Fruit fly (Drosophila melanogaster) whole organism, embryonic: ENCODE measurements around the gene CG3097.
A peak's percentile ranks its signal among the peaks of the same experiment; 100 is the strongest.

Source experiments
- Ada2b ChIP-seq: fragments of 200-800 bp; sonication (Bioruptor generic); IDR thresholded peaks from 2 replicates; pipeline ENCODE4 v1.3.6; 2022; ENCODE audit warnings: missing biosample characterization, missing genetic modification characterization
- Antp ChIP-seq: fragments of 200-800 bp; sonication (Bioruptor generic); optimal IDR thresholded peaks from 3 replicates; lab custom pipeline; 2016; ENCODE audit warnings: missing biosample characterization, missing genetic modification characterization
- CG10543 ChIP-seq: fragments of 200-800 bp; sonication (Bioruptor generic); optimal IDR thresholded peaks from 3 replicates; lab custom pipeline; 2017; ENCODE audit warnings: missing biosample characterization, mild to moderate bottlenecking, missing genetic modification characterization, moderate library complexity
- CG11504 ChIP-seq: fragments of 200-800 bp; sonication (Bioruptor generic); optimal IDR thresholded peaks from 3 replicates; lab custom pipeline; 2019; ENCODE audit warnings: missing biosample characterization, mild to moderate bottlenecking, missing genetic modification characterization, moderate library complexity
- CG11560 ChIP-seq: fragments of 200-800 bp; sonication (Bioruptor generic); IDR thresholded peaks from 3 replicates; pipeline ENCODE4 v1.3.6; 2022; ENCODE audit warnings: missing biosample characterization, missing genetic modification characterization
- CG11695 ChIP-seq: fragments of 200-800 bp; sonication (Bioruptor generic); IDR thresholded peaks from 3 replicates; pipeline ENCODE4 v1.3.6; 2022; ENCODE audit warnings: missing biosample characterization, missing genetic modification characterization
- CG12071 ChIP-seq: fragments of 200-800 bp; sonication (Bioruptor generic); optimal IDR thresholded peaks from 3 replicates; lab custom pipeline; 2018; ENCODE audit warnings: missing biosample characterization, mild to moderate bottlenecking, missing genetic modification characterization
- CG12769 ChIP-seq: fragments of 200-800 bp; sonication (Bioruptor generic); optimal IDR thresholded peaks from 2 replicates; lab custom pipeline; 2019; ENCODE audit warnings: missing biosample characterization, mild to moderate bottlenecking, missing genetic modification characterization, moderate library complexity
- CG12942 ChIP-seq: fragments of 200-800 bp; sonication (Bioruptor generic); optimal IDR thresholded peaks from 3 replicates; lab custom pipeline; 2016; ENCODE audit warnings: missing biosample characterization, missing genetic modification characterization
- CG15514 ChIP-seq: fragments of 200-800 bp; sonication (Bioruptor generic); optimal IDR thresholded peaks from 3 replicates; lab custom pipeline; 2017; ENCODE audit warnings: missing biosample characterization, missing genetic modification characterization, mild to moderate bottlenecking, moderate library complexity, missing genetic modification reagents
- CG15601 ChIP-seq: fragments of 200-800 bp; sonication (Bioruptor generic); optimal IDR thresholded peaks from 3 replicates; lab custom pipeline; 2019; ENCODE audit warnings: missing biosample characterization, mild to moderate bottlenecking, missing genetic modification characterization, moderate library complexity
- CG1603 ChIP-seq: fragments of 200-800 bp; sonication (Bioruptor generic); optimal IDR thresholded peaks from 2 replicates; lab custom pipeline; 2019; ENCODE audit warnings: missing biosample characterization, mild to moderate bottlenecking, missing genetic modification characterization, moderate library complexity
- CG2120 ChIP-seq: fragments of 200-800 bp; sonication (Bioruptor generic); optimal IDR thresholded peaks from 3 replicates; lab custom pipeline; 2016; ENCODE audit warnings: missing biosample characterization, missing genetic modification characterization
- CG32532 ChIP-seq: fragments of 200-800 bp; sonication (Bioruptor generic); IDR thresholded peaks from 2 replicates; pipeline ENCODE4 v1.3.6; 2022; ENCODE audit warnings: missing biosample characterization, missing genetic modification characterization
- CG6272 ChIP-seq: fragments of 200-800 bp; sonication (Bioruptor generic); IDR thresholded peaks from 2 replicates; pipeline ENCODE4 v1.3.6; 2022; ENCODE audit warnings: missing biosample characterization, missing genetic modification characterization
- CG7786 ChIP-seq: fragments of 200-800 bp; sonication (Bioruptor generic); optimal IDR thresholded peaks from 2 replicates; lab custom pipeline; 2016; ENCODE audit warnings: missing biosample characterization, missing genetic modification characterization
- CG8290 ChIP-seq, 3 experiments: fragments of 200-800 bp; sonication (Bioruptor generic); optimal IDR thresholded peaks; 2 replicates each; lab custom pipeline; 2016 to 2019; ENCODE audit warnings: missing biosample characterization in 3 of 3, missing genetic modification characterization in 3 of 3, mild to moderate bottlenecking in 2 of 3, moderate library complexity in 1 of 3
- CG9215 ChIP-seq: fragments of 200-800 bp; sonication (Bioruptor generic); IDR thresholded peaks from 2 replicates; pipeline ENCODE4 v1.3.6; 2022; ENCODE audit warnings: missing biosample characterization, missing genetic modification characterization
- D19A ChIP-seq: fragments of 200-800 bp; optimal IDR thresholded peaks from 3 replicates; lab custom pipeline; 2019; ENCODE audit warnings: missing biosample characterization, mild to moderate bottlenecking, missing genetic modification characterization, moderate library complexity
- Deaf1 ChIP-seq: fragments of 200-800 bp; optimal IDR thresholded peaks from 3 replicates; lab custom pipeline; 2019; ENCODE audit warnings: missing biosample characterization, mild to moderate bottlenecking, missing genetic modification characterization, moderate library complexity
- Drgx ChIP-seq: fragments of 200-800 bp; sonication (Bioruptor generic); IDR thresholded peaks from 2 replicates; pipeline ENCODE4 v1.3.6; 2022; ENCODE audit warnings: missing biosample characterization, missing genetic modification characterization
- E2f1 ChIP-seq: fragments of 200-800 bp; sonication (Bioruptor generic); IDR thresholded peaks from 2 replicates; pipeline ENCODE4 v1.3.6; 2022; ENCODE audit warnings: missing biosample characterization, missing genetic modification characterization
- Hr3 ChIP-seq: fragments of 200-800 bp; sonication (Bioruptor generic); optimal IDR thresholded peaks from 3 replicates; lab custom pipeline; 2016; ENCODE audit warnings: missing biosample characterization, missing genetic modification characterization
- Hsf ChIP-seq: fragments of 200-800 bp; sonication (Bioruptor generic); optimal IDR thresholded peaks from 3 replicates; lab custom pipeline; 2016; ENCODE audit warnings: missing biosample characterization, missing genetic modification characterization
- Max ChIP-seq: fragments of 200-800 bp; sonication (Bioruptor generic); optimal IDR thresholded peaks from 2 replicates; lab custom pipeline; 2016; ENCODE audit warnings: missing biosample characterization, mild to moderate bottlenecking, missing genetic modification characterization
- Meics ChIP-seq: fragments of 200-800 bp; sonication (Bioruptor generic); optimal IDR thresholded peaks from 2 replicates; lab custom pipeline; 2017; ENCODE audit warnings: missing biosample characterization, mild to moderate bottlenecking, missing genetic modification characterization
- NC2α ChIP-seq: fragments of 200-800 bp; sonication (Bioruptor generic); optimal IDR thresholded peaks from 2 replicates; lab custom pipeline; 2016; ENCODE audit warnings: missing biosample characterization, missing genetic modification characterization
- Oli ChIP-seq: fragments of 200-800 bp; sonication (Bioruptor generic); optimal IDR thresholded peaks from 2 replicates; lab custom pipeline; 2018; ENCODE audit warnings: missing biosample characterization, mild to moderate bottlenecking, missing genetic modification characterization, moderate library complexity
- Ptx1 ChIP-seq: fragments of 200-800 bp; sonication (Bioruptor generic); IDR thresholded peaks from 2 replicates; pipeline ENCODE4 v1.3.6; 2022; ENCODE audit warnings: missing biosample characterization, missing genetic modification characterization
- caup ChIP-seq: fragments of 200-800 bp; sonication (Bioruptor generic); optimal IDR thresholded peaks from 3 replicates; lab custom pipeline; 2017; ENCODE audit warnings: missing biosample characterization, mild to moderate bottlenecking, missing genetic modification characterization, moderate library complexity; ENCODE audit not compliant: severe bottlenecking
- ci ChIP-seq: fragments of 200-800 bp; sonication (Bioruptor generic); IDR thresholded peaks from 3 replicates; pipeline ENCODE4 v1.3.6; 2022; ENCODE audit warnings: missing biosample characterization, missing genetic modification characterization
- cwo ChIP-seq: fragments of 200-800 bp; sonication (Bioruptor generic); optimal IDR thresholded peaks from 3 replicates; lab custom pipeline; 2017; ENCODE audit warnings: missing biosample characterization, missing genetic modification characterization, mild to moderate bottlenecking, moderate library complexity, missing genetic modification reagents
- dpn ChIP-seq, 2 experiments: fragments of 200-800 bp; sonication (Bioruptor generic); optimal IDR thresholded peaks; 3 replicates each; lab custom pipeline; 2016; ENCODE audit warnings: missing biosample characterization in 2 of 2, missing genetic modification characterization in 2 of 2
- dysf ChIP-seq: fragments of 200-800 bp; sonication (Bioruptor generic); IDR thresholded peaks from 3 replicates; pipeline ENCODE4 v1.3.6; 2022; ENCODE audit warnings: missing biosample characterization, missing genetic modification characterization
- grau ChIP-seq: fragments of 200-800 bp; optimal IDR thresholded peaks from 3 replicates; lab custom pipeline; 2019; ENCODE audit warnings: missing biosample characterization, mild to moderate bottlenecking, missing genetic modification characterization, moderate library complexity
- hkb ChIP-seq, 2 experiments: fragments of 200-800 bp in 1 of 2; fragments of >200 bp in 1 of 2; sonication (Bioruptor generic) in 1 of 2; IDR thresholded peaks in 1 of 2; optimal IDR thresholded peaks in 1 of 2; 2 replicates each; pipeline versions ENCODE4 v1.3.6 to Lab custom; 2017 to 2022; ENCODE audit warnings: missing biosample characterization in 1 of 2, missing genetic modification characterization in 1 of 2
- ind ChIP-seq: fragments of 200-800 bp; sonication (Bioruptor generic); optimal IDR thresholded peaks from 3 replicates; lab custom pipeline; 2016; ENCODE audit warnings: missing biosample characterization, missing genetic modification characterization
- kah ChIP-seq: fragments of 200-800 bp; sonication (Bioruptor generic); optimal IDR thresholded peaks from 2 replicates; lab custom pipeline; 2018; ENCODE audit warnings: missing biosample characterization, mild to moderate bottlenecking, missing genetic modification characterization
- lab ChIP-seq: fragments of 200-800 bp; sonication (Bioruptor generic); optimal IDR thresholded peaks from 3 replicates; lab custom pipeline; 2017; ENCODE audit warnings: missing biosample characterization, missing genetic modification characterization, mild to moderate bottlenecking, moderate library complexity, missing genetic modification reagents
- mam ChIP-seq: fragments of 200-800 bp; sonication (Bioruptor generic); optimal IDR thresholded peaks from 3 replicates; lab custom pipeline; 2016; ENCODE audit warnings: missing biosample characterization, missing genetic modification characterization
- otp ChIP-seq: fragments of 200-800 bp; sonication (Bioruptor generic); IDR thresholded peaks from 3 replicates; pipeline ENCODE4, ENCODE4 v1.3.6; 2022; ENCODE audit warnings: missing biosample characterization, missing genetic modification characterization
- pan ChIP-seq, 4 experiments: fragments of >200 bp in 3 of 4; fragments of 200-800 bp in 1 of 4; sonication (Bioruptor generic) in 1 of 4; optimal IDR thresholded peaks in 3 of 4; IDR thresholded peaks in 1 of 4; 2 replicates each; pipeline versions ENCODE4 v1.3.6 to Lab custom; 2017 to 2022; ENCODE audit warnings: missing biosample characterization in 2 of 4, missing genetic modification characterization in 2 of 4, mixed read lengths in 1 of 4
- pfk ChIP-seq: fragments of 200-800 bp; sonication (Bioruptor generic); optimal IDR thresholded peaks from 2 replicates; lab custom pipeline; 2018; ENCODE audit warnings: missing biosample characterization, mild to moderate bottlenecking, missing genetic modification characterization, moderate library complexity
- seq ChIP-seq: fragments of 200-800 bp; sonication (Bioruptor generic); IDR thresholded peaks from 2 replicates; pipeline ENCODE4 v1.3.6; 2022; ENCODE audit warnings: missing biosample characterization, missing genetic modification characterization
- sisA ChIP-seq: fragments of 200-800 bp; sonication (Bioruptor generic); IDR thresholded peaks from 2 replicates; pipeline ENCODE4 v1.3.6; 2022; ENCODE audit warnings: missing biosample characterization, missing genetic modification characterization
- sob ChIP-seq: fragments of 200-800 bp; sonication (Bioruptor generic); IDR thresholded peaks from 2 replicates; pipeline ENCODE4 v1.3.6; 2022; ENCODE audit warnings: missing biosample characterization, missing genetic modification characterization
- sr ChIP-seq: fragments of 200-800 bp; sonication (Bioruptor generic); IDR thresholded peaks from 3 replicates; pipeline ENCODE4 v1.3.6; 2022; ENCODE audit warnings: missing biosample characterization, missing genetic modification characterization
- vvl ChIP-seq: fragments of 200-800 bp; sonication (Bioruptor generic); IDR thresholded peaks from 2 replicates; pipeline ENCODE4 v1.3.6; 2022; ENCODE audit warnings: missing biosample characterization, missing genetic modification characterization

The CG3097 gene

DNA sequence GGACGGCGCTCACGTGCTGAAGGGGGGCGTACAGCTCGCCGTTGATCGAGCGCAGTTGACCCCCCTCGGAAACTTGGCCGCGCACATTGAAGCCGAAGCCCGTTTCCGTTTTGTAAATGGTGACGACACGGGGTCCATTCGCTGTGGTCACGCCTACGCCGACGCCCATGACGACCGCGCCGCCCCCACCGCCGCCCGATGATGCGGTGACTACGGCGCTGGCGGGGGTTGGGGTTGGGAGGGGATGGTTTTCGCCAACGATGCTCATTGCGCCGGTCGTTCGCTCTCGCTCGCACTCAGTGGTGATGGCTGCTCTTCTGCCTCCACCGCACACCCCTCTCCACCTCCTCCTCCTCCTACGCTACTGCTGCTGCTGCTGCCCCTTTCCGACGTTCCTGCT is 33.4 kb downstream of the CG3097 start (continued):
- TF ChIP-seq CG11695 (0 out of 3 replicates have a peak, but pooled peaks have one; percentile 36), CG32532 (GFP tag; lab: Robert Waterston, UW) (peak; percentile 50), Deaf1 (peak; percentile 20), Hr3 (GFP tag; lab: Kevin White, UChicago) (no peak), sob (0 out of 2 replicates have a peak, but pooled peaks have one; percentile 12), kah (GFP tag; lab: Kevin White, UChicago) (no peak), Max (no peak), CG12942 (GFP tag; lab: Kevin White, UChicago) (peak; percentile 8), Ada2b (GFP tag; lab: Robert Waterston, UW) (0 out of 2 replicates have a peak, but pooled peaks have one; percentile 11), otp (GFP tag; lab: Robert Waterston, UW) (0 out of 3 replicates have a peak, but pooled peaks have one; percentile 16), CG12071 (GFP tag; lab: Kevin White, UChicago) (peak; percentile 4), sr (GFP tag; lab: Robert Waterston, UW) (peak; percentile 82; the same call in 2 of the 3 replicates), seq (peak; percentile 35; the same call in 1 of the 2 replicates), dpn (GFP tag; optimal IDR thresholded peaks at IDR 0.05; lab: Kevin White, UChicago) (peak in 1 of 2 experiments; percentile 10), Drgx (GFP tag; lab: Robert Waterston, UW) (peak; percentile 59), Ptx1 (GFP tag; lab: Robert Waterston, UW) (0 out of 2 replicates have a peak, but pooled peaks have one; percentile 24), caup (GFP tag; lab: Kevin White, UChicago) (peak; percentile 20), CG15601 (tag; lab: Kevin White, UChicago) (no peak), ci (GFP tag; lab: Robert Waterston, UW) (peak; percentile 69; the same call in 2 of the 3 replicates), Hsf (GFP tag; lab: Kevin White, UChicago) (no peak), pfk (GFP tag; lab: Kevin White, UChicago) (peak; percentile 33), dysf (GFP tag; lab: Robert Waterston, UW) (peak; percentile 49; the same call in 1 of the 3 replicates), ind (GFP tag; lab: Kevin White, UChicago) (peak; percentile 50), CG1603 (tag; lab: Kevin White, UChicago) (peak; percentile 18), pan (optimal IDR thresholded peaks at IDR 0.05; lab: Kevin White, UChicago) (no peak), pan (GFP tag; optimal IDR thresholded peaks at IDR 0.05 in 1 of 2, IDR thresholded peaks at IDR 0.05 in 1 of 2) (peak in 1 of 2 experiments; percentile 38), CG9215 (peak; percentile 12; the same call in 1 of the 2 replicates), sisA (GFP tag; lab: Robert Waterston, UW) (peak; percentile 32; the same call in 1 of the 2 replicates), CG2120 (peak; percentile 21), grau (peak; percentile 16), NC2α (no peak), E2f1 (GFP tag; lab: Robert Waterston, UW) (peak; percentile 17; the same call in 1 of the 2 replicates), CG7786 (GFP tag; lab: Kevin White, UChicago) (no peak), CG10543 (peak; percentile 20), Meics (peak; percentile 31), cwo (GFP tag; lab: Kevin White, UChicago) (peak; percentile 62), CG6272 (peak; percentile 38; the same call in 1 of the 2 replicates), CG11504 (tag; lab: Kevin White, UChicago) (peak; percentile 6), lab (peak; percentile 44), CG11560 (no peak), Antp (GFP tag; lab: Kevin White, UChicago) (peak; percentile 42), D19A (tag; lab: Kevin White, UChicago) (no peak), CG8290 (GFP tag; optimal IDR thresholded peaks at IDR 0.05; lab: Kevin White, UChicago) (no peak), CG8290 (tag; optimal IDR thresholded peaks at IDR 0.05; lab: Kevin White, UChicago) (peak in 1 of 2 experiments; percentile 61), hkb (optimal IDR thresholded peaks at IDR 0.05; lab: Kevin White, UChicago) (no peak), hkb (GFP tag; IDR thresholded peaks at IDR 0.05; lab: Robert Waterston, UW) (peak; percentile 54; the same call in 1 of the 2 replicates), mam (GFP tag; lab: Kevin White, UChicago) (peak; percentile 8), Oli (tag; lab: Kevin White, UChicago) (peak; percentile 6), CG15514 (GFP tag; lab: Kevin White, UChicago) (peak; percentile 35), CG12769 (tag; lab: Kevin White, UChicago) (peak; percentile 76), vvl (peak; percentile 76)
